Worm (Caenorhabditis elegans) whole organism, late embryonic: ENCODE data around the gene vit-2.

Source experiments
- C08G9.2 ChIP-seq: sonication (generic microtip); optimal IDR thresholded peaks from 2 replicates; lab custom pipeline; 2016; ENCODE audit warnings: mild to moderate bottlenecking, missing genetic modification characterization, moderate library complexity, missing compliant biosample characterization
- C38D4.7 ChIP-seq: fragments of 200-800 bp; sonication (Bioruptor generic); optimal IDR thresholded peaks from 2 replicates; lab custom pipeline; 2018; ENCODE audit warnings: mild to moderate bottlenecking, missing genetic modification characterization, moderate library complexity, missing compliant biosample characterization
- K02D7.2 ChIP-seq: sonication (generic microtip); optimal IDR thresholded peaks from 2 replicates; lab custom pipeline; 2017; ENCODE audit warnings: mild to moderate bottlenecking, missing genetic modification characterization, missing compliant biosample characterization
- K09A11.1 ChIP-seq: sonication (generic microtip); optimal IDR thresholded peaks from 2 replicates; lab custom pipeline; 2017; ENCODE audit warnings: antibody characterized with exemption, mild to moderate bottlenecking, missing genetic modification characterization, missing compliant biosample characterization; ENCODE audit not compliant: insufficient read depth
- Y22D7AL.16 ChIP-seq: sonication (generic microtip); optimal IDR thresholded peaks from 2 replicates; lab custom pipeline; 2016; ENCODE audit warnings: missing genetic modification characterization, missing compliant biosample characterization
- ahr-1 ChIP-seq: sonication (generic microtip); optimal IDR thresholded peaks from 2 replicates; lab custom pipeline; 2016; ENCODE audit warnings: missing genetic modification characterization, missing compliant biosample characterization
- ceh-18 ChIP-seq: sonication (generic microtip); optimal IDR thresholded peaks from 2 replicates; lab custom pipeline; 2016; ENCODE audit warnings: missing genetic modification characterization, missing compliant biosample characterization
- ceh-30 ChIP-seq: fragments of 150-350 bp; optimal IDR thresholded peaks from 2 replicates; lab custom pipeline; 2014; ENCODE audit warnings: missing biosample characterization, missing genetic modification characterization
- ceh-31 ChIP-seq: sonication (generic microtip); optimal IDR thresholded peaks from 2 replicates; lab custom pipeline; 2016; ENCODE audit warnings: missing genetic modification characterization, missing compliant biosample characterization
- ceh-34 ChIP-seq: sonication (generic microtip); optimal IDR thresholded peaks from 2 replicates; lab custom pipeline; 2016; ENCODE audit warnings: mild to moderate bottlenecking, missing genetic modification characterization, missing compliant biosample characterization
- ceh-48 ChIP-seq: sonication (generic microtip); optimal IDR thresholded peaks from 2 replicates; lab custom pipeline; 2016; ENCODE audit warnings: missing genetic modification characterization, inconsistent platforms, missing compliant biosample characterization
- ceh-9 ChIP-seq: sonication (generic microtip); optimal IDR thresholded peaks from 2 replicates; lab custom pipeline; 2016; ENCODE audit warnings: mild to moderate bottlenecking, missing genetic modification characterization, inconsistent platforms, missing compliant biosample characterization
- dmd-4 ChIP-seq: sonication (generic microtip); optimal IDR thresholded peaks from 2 replicates; lab custom pipeline; 2016; ENCODE audit warnings: borderline replicate concordance, missing genetic modification characterization, missing compliant biosample characterization
- elt-2 ChIP-seq: sonication (generic microtip); optimal IDR thresholded peaks from 2 replicates; lab custom pipeline; 2016; ENCODE audit warnings: missing genetic modification reagents, missing genetic modification characterization, missing compliant biosample characterization
- elt-4 ChIP-seq: sonication (generic microtip); optimal IDR thresholded peaks from 2 replicates; lab custom pipeline; 2016; ENCODE audit warnings: missing genetic modification characterization, missing compliant biosample characterization
- ets-4 ChIP-seq: sonication (generic microtip); optimal IDR thresholded peaks from 2 replicates; lab custom pipeline; 2016; ENCODE audit warnings: missing genetic modification characterization, missing compliant biosample characterization
- fkh-10 ChIP-seq: fragments of 150-350 bp; optimal IDR thresholded peaks from 2 replicates; lab custom pipeline; 2014; ENCODE audit warnings: missing biosample characterization, missing genetic modification reagents, missing genetic modification characterization
- fkh-6 ChIP-seq: sonication (generic microtip); optimal IDR thresholded peaks from 2 replicates; lab custom pipeline; 2016; ENCODE audit warnings: missing genetic modification characterization, missing compliant biosample characterization
- gmeb-2 ChIP-seq: sonication (generic microtip); optimal IDR thresholded peaks from 2 replicates; lab custom pipeline; 2016; ENCODE audit warnings: missing genetic modification characterization, inconsistent platforms, missing compliant biosample characterization
- hlh-13 ChIP-seq: fragments of 200-800 bp; sonication (Bioruptor generic); optimal IDR thresholded peaks from 2 replicates; lab custom pipeline; 2018; ENCODE audit warnings: mild to moderate bottlenecking, missing genetic modification characterization, missing compliant biosample characterization
- hlh-6 ChIP-seq: sonication (generic microtip); optimal IDR thresholded peaks from 2 replicates; lab custom pipeline; 2016; ENCODE audit warnings: missing genotype, missing genetic modification characterization, missing compliant biosample characterization
- hlh-8 ChIP-seq: sonication (generic microtip); optimal IDR thresholded peaks from 2 replicates; lab custom pipeline; 2016; ENCODE audit warnings: missing genotype, missing genetic modification characterization, missing compliant biosample characterization
- lim-6 ChIP-seq: sonication (generic microtip); optimal IDR thresholded peaks from 2 replicates; lab custom pipeline; 2016; ENCODE audit warnings: missing genetic modification characterization, missing compliant biosample characterization
- lin-11 ChIP-seq: fragments of 200-800 bp; sonication (Bioruptor generic); optimal IDR thresholded peaks from 2 replicates; lab custom pipeline; 2018; ENCODE audit warnings: mild to moderate bottlenecking, missing genetic modification characterization, missing compliant biosample characterization
- mec-3 ChIP-seq: sonication (generic microtip); optimal IDR thresholded peaks from 2 replicates; lab custom pipeline; 2016; ENCODE audit warnings: borderline replicate concordance, missing genetic modification characterization, missing compliant biosample characterization
- nhr-11 ChIP-seq: fragments of 150-350 bp; optimal IDR thresholded peaks from 2 replicates; lab custom pipeline; 2014; ENCODE audit warnings: missing biosample characterization, missing genetic modification characterization
- nhr-232 ChIP-seq: sonication (generic microtip); optimal IDR thresholded peaks from 2 replicates; lab custom pipeline; 2016; ENCODE audit warnings: missing genetic modification characterization, missing compliant biosample characterization
- pag-3 ChIP-seq: sonication (generic microtip); optimal IDR thresholded peaks from 2 replicates; lab custom pipeline; 2016; ENCODE audit warnings: missing compliant biosample characterization, missing genetic modification characterization, borderline replicate concordance
- pat-9 ChIP-seq: fragments of 200-800 bp; sonication (Bioruptor generic); optimal IDR thresholded peaks from 2 replicates; lab custom pipeline; 2018; ENCODE audit warnings: mild to moderate bottlenecking, missing genetic modification characterization, moderate library complexity, missing compliant biosample characterization
- pax-1 ChIP-seq: fragments of 150-350 bp; optimal IDR thresholded peaks from 2 replicates; lab custom pipeline; 2014; ENCODE audit warnings: missing biosample characterization, missing genetic modification characterization
- pha-2 ChIP-seq: sonication (generic microtip); optimal IDR thresholded peaks from 2 replicates; lab custom pipeline; 2017; ENCODE audit warnings: mild to moderate bottlenecking, missing genetic modification characterization, missing compliant biosample characterization
- pha-4 ChIP-seq: fragments of 150-350 bp; optimal IDR thresholded peaks from 2 replicates; lab custom pipeline; 2018; ENCODE audit warnings: missing biosample characterization, missing genetic modification reagents, missing genetic modification characterization
- pqm-1 ChIP-seq: sonication (generic microtip); optimal IDR thresholded peaks from 2 replicates; lab custom pipeline; 2016; ENCODE audit warnings: missing genetic modification characterization, missing compliant biosample characterization
- pros-1 ChIP-seq: fragments of 150-350 bp; optimal IDR thresholded peaks from 2 replicates; lab custom pipeline; 2014; ENCODE audit warnings: missing biosample characterization, missing genetic modification reagents, missing genetic modification characterization
- ref-2 ChIP-seq: sonication (generic microtip); optimal IDR thresholded peaks from 2 replicates; lab custom pipeline; 2016; ENCODE audit warnings: missing genetic modification characterization, missing compliant biosample characterization
- rnt-1 ChIP-seq: sonication (generic microtip); optimal IDR thresholded peaks from 2 replicates; lab custom pipeline; 2016; ENCODE audit warnings: missing genetic modification characterization, missing compliant biosample characterization
- sdc-2 ChIP-seq: sonication (generic microtip); optimal IDR thresholded peaks from 2 replicates; lab custom pipeline; 2016; ENCODE audit warnings: missing genotype, missing genetic modification characterization, missing compliant biosample characterization
- sox-4 ChIP-seq: sonication (generic microtip); optimal IDR thresholded peaks from 2 replicates; lab custom pipeline; 2017; ENCODE audit warnings: mild to moderate bottlenecking, missing genetic modification characterization, inconsistent platforms, missing compliant biosample characterization
- tbx-2 ChIP-seq: sonication (generic microtip); optimal IDR thresholded peaks from 2 replicates; lab custom pipeline; 2016; ENCODE audit warnings: missing genetic modification characterization, missing compliant biosample characterization
- unc-3 ChIP-seq, 2 experiments: fragments of 200-800 bp in 1 of 2; sonication (Bioruptor generic) in 1 of 2; sonication (generic microtip) in 1 of 2; conservative IDR thresholded peaks in 1 of 2; optimal IDR thresholded peaks in 1 of 2; 2 replicates each; pipeline versions ENCODE4 v1.3.6 to Lab custom; 2016 to 2022; ENCODE audit warnings: missing compliant biosample characterization in 2 of 2, missing genetic modification characterization in 2 of 2, missing genetic modification reagents in 1 of 2
- unc-42 ChIP-seq: sonication (generic microtip); optimal IDR thresholded peaks from 2 replicates; lab custom pipeline; 2016; ENCODE audit warnings: missing genotype, missing genetic modification characterization, missing compliant biosample characterization
- unc-55 ChIP-seq: sonication (generic microtip); optimal IDR thresholded peaks from 2 replicates; lab custom pipeline; 2017; ENCODE audit warnings: missing biosample characterization, missing genetic modification reagents, missing genetic modification characterization

The vit-2 gene

DNA sequence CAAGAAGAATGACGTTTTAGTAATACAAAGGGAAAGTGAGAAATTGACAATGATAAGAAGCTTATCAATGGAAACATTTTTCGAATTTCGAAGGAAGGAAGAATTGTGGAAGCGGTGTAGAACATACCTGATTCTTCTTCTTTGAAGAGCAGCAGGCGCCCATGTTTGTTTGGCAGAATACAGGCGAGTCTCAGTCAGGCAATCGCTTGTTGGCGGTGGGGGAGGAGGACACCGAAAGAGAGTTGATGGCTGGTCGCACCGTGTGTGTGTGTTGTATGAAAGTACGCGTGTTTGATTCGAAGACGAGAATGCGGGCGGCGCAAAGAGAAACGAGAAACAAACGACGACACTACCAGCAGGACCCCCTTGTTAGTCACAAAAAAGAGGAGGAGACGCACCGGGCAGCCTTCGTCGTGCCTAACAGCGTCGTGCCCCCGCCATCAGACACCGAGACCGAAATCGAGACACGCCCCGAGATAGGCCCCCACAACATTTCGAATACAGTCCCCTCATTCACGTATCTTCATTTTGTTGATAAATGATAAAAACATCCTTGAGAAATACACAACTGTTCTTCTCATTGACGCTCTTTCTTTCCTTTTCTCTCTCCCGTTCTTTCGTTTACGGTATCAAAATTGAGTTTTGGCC lies 23.0 kb upstream of the vit-2 start, which contains the start of gene cal-5:
Gene cal-5 (minus strand): TSS at position 266 of the 648 bp plus-strand sequence.
- TF ChIP-seq ref-2 (peak; percentile 43), elt-4 (no peak), tbx-2 (peak; percentile 27), pqm-1 (tag; lab: Kevin White, UChicago) (peak; percentile 43), hlh-6 (tag; lab: Kevin White, UChicago) (peak; percentile 71), ceh-48 (tag; lab: Kevin White, UChicago) (no peak), elt-2 (tag; lab: Kevin White, UChicago) (peak; percentile 13), pag-3 (tag; lab: Kevin White, UChicago) (no peak), ceh-30 (tag; lab: Kevin White, UChicago) (no peak), hlh-8 (no peak), sdc-2 (tag; lab: Kevin White, UChicago) (peak; percentile 42), fkh-10 (GFP tag; lab: Kevin White, UChicago) (no peak), unc-55 (no peak), gmeb-2 (tag; lab: Kevin White, UChicago) (no peak), lin-11 (tag; lab: Kevin White, UChicago) (no peak), C08G9.2 (tag; lab: Kevin White, UChicago) (no peak), ets-4 (no peak), dmd-4 (tag; lab: Kevin White, UChicago) (peak; percentile 6), rnt-1 (tag; lab: Kevin White, UChicago) (no peak), fkh-6 (no peak), hlh-13 (GFP tag; lab: Kevin White, UChicago) (no peak), ceh-18 (tag; lab: Kevin White, UChicago) (peak; percentile 8), sox-4 (no peak), pat-9 (tag; lab: Kevin White, UChicago) (no peak), K09A11.1 (tag; lab: Kevin White, UChicago) (no peak), unc-42 (no peak)

DNA sequence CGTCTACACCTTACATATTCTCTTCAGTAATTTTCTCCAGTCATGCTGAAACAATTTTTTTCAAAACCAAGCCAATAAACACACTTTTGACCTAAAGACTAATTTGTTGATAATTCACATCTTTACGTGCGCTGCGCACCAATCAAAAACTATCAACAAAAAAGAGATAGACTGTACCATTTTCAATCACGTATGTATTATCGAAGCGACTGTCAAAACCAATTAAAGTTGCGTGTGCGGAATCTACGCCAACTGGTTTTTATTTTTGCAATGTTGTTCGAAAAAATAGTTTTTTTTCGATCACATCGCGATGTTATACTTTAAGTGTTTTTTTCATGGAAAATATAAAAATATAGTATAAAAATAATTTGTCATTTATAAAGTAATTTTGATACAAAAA lies 21.5 kb upstream of the vit-2 start:
- TF ChIP-seq hlh-8 (no peak), K02D7.2 (tag; lab: Kevin White, UChicago) (no peak), unc-55 (no peak), ceh-31 (tag; lab: Kevin White, UChicago) (no peak)
- TF ChIP-seq, all 69 proteins: peak for 0

DNA sequence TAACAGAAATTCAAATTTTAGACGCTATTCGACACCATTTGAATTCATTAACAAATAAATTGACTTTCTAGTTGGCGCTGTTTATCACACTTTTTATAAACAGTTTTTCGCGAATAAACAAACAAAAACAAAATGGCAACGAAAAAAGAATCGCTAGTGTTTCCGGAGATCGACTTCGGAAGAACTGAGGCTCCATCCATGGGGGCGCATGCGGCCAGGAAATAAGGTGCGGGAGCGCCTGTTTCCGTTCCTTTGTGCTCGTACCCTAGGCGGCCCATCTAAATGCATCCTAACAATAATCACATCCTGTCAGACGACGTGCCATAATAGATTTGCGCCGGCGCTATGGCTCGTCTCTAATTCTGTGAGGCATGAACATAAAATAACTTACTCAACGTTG lies 16.8 kb upstream of the vit-2 start:
- TF ChIP-seq gmeb-2 (tag; lab: Kevin White, UChicago) (no peak), dmd-4 (tag; lab: Kevin White, UChicago) (no peak), ceh-48 (tag; lab: Kevin White, UChicago) (no peak), pag-3 (tag; lab: Kevin White, UChicago) (no peak), C08G9.2 (tag; lab: Kevin White, UChicago) (no peak), hlh-8 (no peak), C38D4.7 (no peak), pha-4 (tag; lab: Kevin White, UChicago) (no peak), ceh-9 (no peak), pax-1 (no peak)
- TF ChIP-seq, all 69 proteins: peak for 0

DNA sequence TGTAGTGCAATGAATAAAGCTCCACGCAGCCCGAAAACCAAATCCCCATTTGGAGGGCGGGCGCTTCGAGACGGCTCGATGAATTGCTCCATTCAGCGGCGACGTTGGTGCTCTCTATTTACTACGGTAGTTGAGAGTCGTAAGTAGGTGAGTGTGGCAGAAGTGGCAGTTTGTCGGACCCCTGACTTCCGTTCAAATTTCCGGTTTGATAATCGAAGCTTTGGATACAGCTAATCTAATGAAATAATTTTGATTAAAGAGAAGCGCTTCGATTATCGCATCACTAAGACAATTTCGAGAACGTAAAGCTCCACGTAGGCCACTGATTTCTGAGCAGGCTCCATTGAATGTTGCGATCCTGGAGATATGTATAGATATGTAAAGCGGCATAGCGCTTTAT lies 16.3 kb upstream of the vit-2 start, which contains the start of gene ets-5:
Gene ets-5 (minus strand): TSS at position 32 of the 400 bp plus-strand sequence.
- no peak for TF ChIP-seq ceh-30 (tag; lab: Kevin White, UChicago)
- no peak for TF ChIP-seq elt-2 (tag; lab: Kevin White, UChicago)
- no peak for TF ChIP-seq ahr-1 (tag; lab: Kevin White, UChicago)
- TF ChIP-seq pros-1: no peak
- TF ChIP-seq pha-2 (tag; lab: Kevin White, UChicago): no peak
- TF ChIP-seq Y22D7AL.16: no peak
- TF ChIP-seq ref-2: no peak
- no peak for TF ChIP-seq unc-55
- no peak for TF ChIP-seq unc-3 (GFP tag; conservative IDR thresholded peaks at IDR 0.05; lab: Robert Waterston, UW)
- no peak for TF ChIP-seq unc-3 (tag; optimal IDR thresholded peaks at IDR 0.05; lab: Kevin White, UChicago)
- TF ChIP-seq nhr-232 (tag; lab: Kevin White, UChicago): no peak
- TF ChIP-seq lim-6 (tag; lab: Kevin White, UChicago): no peak
- no peak for TF ChIP-seq ceh-34 (tag; lab: Kevin White, UChicago)
- TF ChIP-seq nhr-11 (tag; lab: Kevin White, UChicago): no peak
- TF ChIP-seq C38D4.7: no peak
- no peak for TF ChIP-seq mec-3 (tag; lab: Kevin White, UChicago)
- TF ChIP-seq, all 69 proteins: peak for 0
